Worm (Caenorhabditis elegans) whole organism, early embryonic: ENCODE measurements around the gene cone-1.

Source experiments
- B0310.2 ChIP-seq: sonication (generic microtip); optimal IDR thresholded peaks from 2 replicates; lab custom pipeline; 2016; ENCODE audit warnings: mild to moderate bottlenecking, missing genetic modification characterization, missing compliant biosample characterization
- F13C5.2 ChIP-seq: sonication (generic microtip); optimal IDR thresholded peaks from 2 replicates; lab custom pipeline; 2017; ENCODE audit warnings: mild to moderate bottlenecking, missing genetic modification characterization, inconsistent platforms, missing compliant biosample characterization
- ama-1 ChIP-seq: fragments of 150-350 bp; optimal IDR thresholded peaks from 2 replicates; lab custom pipeline; 2014
- ceh-36 ChIP-seq: sonication (generic microtip); optimal IDR thresholded peaks from 2 replicates; lab custom pipeline; 2016; ENCODE audit warnings: missing genetic modification characterization, inconsistent platforms, missing compliant biosample characterization
- ets-7 ChIP-seq: sonication (generic microtip); optimal IDR thresholded peaks from 2 replicates; lab custom pipeline; 2016; ENCODE audit warnings: missing genotype, missing genetic modification characterization, missing compliant biosample characterization
- flt-1 ChIP-seq: fragments of 200-800 bp; sonication (Bioruptor generic); IDR thresholded peaks from 2 replicates; pipeline ENCODE4 v1.3.6; 2022; ENCODE audit warnings: missing genetic modification characterization, missing compliant biosample characterization
- hmg-4 ChIP-seq: fragments of 200-800 bp; sonication (Bioruptor generic); optimal IDR thresholded peaks from 2 replicates; lab custom pipeline; 2018; ENCODE audit warnings: mild to moderate bottlenecking, missing genetic modification characterization, missing compliant biosample characterization
- hnd-1 ChIP-seq: sonication (generic microtip); optimal IDR thresholded peaks from 2 replicates; lab custom pipeline; 2016; ENCODE audit warnings: missing genetic modification characterization, missing compliant biosample characterization
- pes-1 ChIP-seq: fragments of 200-800 bp; sonication (Bioruptor generic); IDR thresholded peaks from 2 replicates; pipeline ENCODE4 v1.3.6; 2022; ENCODE audit warnings: missing genetic modification reagents, missing genetic modification characterization, missing compliant biosample characterization
- sea-1 ChIP-seq: fragments of 200-800 bp; sonication (Bioruptor generic); conservative IDR thresholded peaks from 2 replicates; pipeline ENCODE4 v1.3.6; 2022; ENCODE audit warnings: missing genetic modification characterization, missing compliant biosample characterization
- tbx-11 ChIP-seq: fragments of 200-800 bp; sonication (Bioruptor generic); IDR thresholded peaks from 2 replicates; pipeline ENCODE4 v1.3.6; 2022; ENCODE audit warnings: missing genetic modification characterization, missing compliant biosample characterization
- tbx-37 ChIP-seq: fragments of 200-800 bp; sonication (Bioruptor generic); conservative IDR thresholded peaks from 2 replicates; pipeline ENCODE4 v1.3.6; 2022; ENCODE audit warnings: missing genetic modification reagents, missing genetic modification characterization, missing compliant biosample characterization
- tra-4 ChIP-seq: sonication (generic microtip); optimal IDR thresholded peaks from 2 replicates; lab custom pipeline; 2017; ENCODE audit warnings: missing genetic modification characterization, missing compliant biosample characterization

DNA sequence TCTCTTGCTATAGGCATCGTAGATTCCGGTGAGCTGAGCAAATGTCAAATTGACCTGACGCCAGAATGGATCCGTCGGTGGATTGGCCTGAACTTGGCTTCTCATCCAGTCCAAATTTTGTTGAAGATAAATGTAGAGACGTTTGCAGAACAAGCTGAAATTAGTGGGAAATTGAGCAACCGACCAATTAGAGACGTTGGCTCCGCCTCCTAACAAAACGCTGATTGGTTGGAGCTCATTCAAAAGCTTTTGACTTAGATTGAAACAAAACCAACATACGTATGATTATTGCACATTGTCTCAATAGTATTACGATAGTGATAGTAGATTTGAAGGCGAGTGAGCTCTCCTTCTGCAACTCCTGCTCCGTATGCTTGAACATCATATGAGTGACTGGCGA is 23.9 kb upstream of the cone-1 start:
- TF ChIP-seq sea-1 (GFP tag; lab: Robert Waterston, UW) (no peak), ama-1 (no peak), tbx-11 (no peak), hnd-1 (tag; lab: Kevin White, UChicago) (no peak), B0310.2 (tag; lab: Kevin White, UChicago) (no peak), ets-7 (tag; lab: Kevin White, UChicago) (no peak), F13C5.2 (tag; lab: Kevin White, UChicago) (no peak), pes-1 (GFP tag; lab: Robert Waterston, UW) (no peak), ceh-36 (tag; lab: Kevin White, UChicago) (no peak), tra-4 (tag; lab: Kevin White, UChicago) (no peak), flt-1 (GFP tag; lab: Robert Waterston, UW) (no peak), tbx-37 (GFP tag; lab: Robert Waterston, UW) (no peak), hmg-4 (GFP tag; lab: Kevin White, UChicago) (no peak)
